Fruit fly (Drosophila melanogaster): Measurements from ENCODE around the gene CG1806.

The CG1806 gene

dm6 chrX:12004395-12004768 is 2.6 kb upstream of the CG1806 start (continued):
- peak; percentile 26 for TF ChIP-seq CG8924 (tag; optimal IDR thresholded peaks at IDR 0.05)
- TF ChIP-seq BtbVII (GFP tag; optimal IDR thresholded peaks at IDR 0.05): peak; percentile 14
- TF ChIP-seq croc (GFP tag; conservative IDR thresholded peaks at IDR 0.05): no peak
- TF ChIP-seq CG6689 (GFP tag; IDR thresholded peaks at IDR 0.05): peak; percentile 11; the same call in 1 of the 2 replicates
- peak; percentile 0 for TF ChIP-seq Fer1 (GFP tag; optimal IDR thresholded peaks at IDR 0.05)
- no peak for TF ChIP-seq ase (GFP tag; IDR thresholded peaks at IDR 0.05)
- TF ChIP-seq CG18262 (tag; optimal IDR thresholded peaks at IDR 0.05): peak; percentile 54
- no peak for TF ChIP-seq ci (GFP tag; IDR thresholded peaks at IDR 0.05)
- TF ChIP-seq CG14441 (GFP tag; IDR thresholded peaks at IDR 0.05): 0 out of 2 replicates have a peak, but pooled peaks have one; percentile 3
- TF ChIP-seq CG12391 (tag; optimal IDR thresholded peaks at IDR 0.05): peak; percentile 9
- TF ChIP-seq grau (tag; optimal IDR thresholded peaks at IDR 0.05): peak; percentile 45
- no peak for TF ChIP-seq sqz (GFP tag; optimal IDR thresholded peaks at IDR 0.05)
- TF ChIP-seq Spps (tag; optimal IDR thresholded peaks at IDR 0.05): no peak
- TF ChIP-seq CG17359 (tag; optimal IDR thresholded peaks at IDR 0.05): peak; percentile 10
- peak in 1 of 2 experiments; percentile 4 for TF ChIP-seq Eip74EF (GFP tag; optimal IDR thresholded peaks at IDR 0.05)
- TF ChIP-seq CG17385 (GFP tag; optimal IDR thresholded peaks at IDR 0.05): peak; percentile 50
- no peak for TF ChIP-seq Blimp-1 (GFP tag; optimal IDR thresholded peaks at IDR 0.05)
- TF ChIP-seq CG14667 (GFP tag; IDR thresholded peaks at IDR 0.05): no peak
- 0 out of 2 replicates have a peak, but pooled peaks have one; percentile 5 for TF ChIP-seq lmd (GFP tag; IDR thresholded peaks at IDR 0.05)
- no peak for TF ChIP-seq pb (GFP tag; optimal IDR thresholded peaks at IDR 0.05)
- TF ChIP-seq Hr51 (GFP tag; optimal IDR thresholded peaks at IDR 0.05): peak in 1 of 2 experiments; percentile 62
- TF ChIP-seq CG8388 (GFP tag; optimal IDR thresholded peaks at IDR 0.05): no peak
- TF ChIP-seq phol (tag; optimal IDR thresholded peaks at IDR 0.05): peak; percentile 53
- no peak for TF ChIP-seq D (optimal IDR thresholded peaks at IDR 0.05)
- peak; percentile 10 for TF ChIP-seq D (GFP tag; optimal IDR thresholded peaks at IDR 0.05)
- TF ChIP-seq Hr78 (GFP tag; optimal IDR thresholded peaks at IDR 0.05): no peak
- peak; percentile 25 for TF ChIP-seq CG9727 (GFP tag; optimal IDR thresholded peaks at IDR 0.05)
- TF ChIP-seq Drgx (GFP tag; IDR thresholded peaks at IDR 0.05): 0 out of 2 replicates have a peak, but pooled peaks have one; percentile 8
- peak; percentile 42 for TF ChIP-seq CG15269 (tag; optimal IDR thresholded peaks at IDR 0.05)
- no peak for TF ChIP-seq CG17328 (GFP tag; IDR thresholded peaks at IDR 0.05)
- TF ChIP-seq CG30403 (GFP tag; optimal IDR thresholded peaks at IDR 0.05): peak; percentile 57
- TF ChIP-seq jigr1 (GFP tag; IDR thresholded peaks at IDR 0.05): 0 out of 3 replicates have a peak, but pooled peaks have one; percentile 3
- TF ChIP-seq Sox100B (GFP tag; optimal IDR thresholded peaks at IDR 0.05): peak; percentile 76
- TF ChIP-seq Nf-YB (GFP tag; optimal IDR thresholded peaks at IDR 0.05): no peak
- peak; percentile 36 for TF ChIP-seq CG10209 (GFP tag; optimal IDR thresholded peaks at IDR 0.05)
- peak in 1 of 2 experiments; percentile 53 for TF ChIP-seq bsh (GFP tag; optimal IDR thresholded peaks at IDR 0.05)
- no peak for TF ChIP-seq Dll (GFP tag; IDR thresholded peaks at IDR 0.05; ENCODE audit: partially characterized antibody)
- TF ChIP-seq Oli (tag; optimal IDR thresholded peaks at IDR 0.05): peak; percentile 58
- no peak for TF ChIP-seq corto (GFP tag; optimal IDR thresholded peaks at IDR 0.05)
- TF ChIP-seq CG4424 (GFP tag; optimal IDR thresholded peaks at IDR 0.05): peak; percentile 0
- peak; percentile 3 for TF ChIP-seq CG13775 (GFP tag; optimal IDR thresholded peaks at IDR 0.05)
- peak; percentile 44 for TF ChIP-seq odd (GFP tag; optimal IDR thresholded peaks at IDR 0.05)
- TF ChIP-seq H15 (GFP tag; IDR thresholded peaks at IDR 0.05): no peak
- TF ChIP-seq CG9437 (GFP tag; optimal IDR thresholded peaks at IDR 0.05): peak; percentile 58
- no peak for TF ChIP-seq MESR4 (GFP tag; optimal IDR thresholded peaks at IDR 0.05)
- TF ChIP-seq CG11723 (GFP tag; optimal IDR thresholded peaks at IDR 0.05): peak; percentile 30
- peak; percentile 67 for TF ChIP-seq CG7556 (GFP tag; optimal IDR thresholded peaks at IDR 0.05)
- peak; percentile 15 for TF ChIP-seq Xbp1 (GFP tag; optimal IDR thresholded peaks at IDR 0.05)
- TF ChIP-seq wek (GFP tag; optimal IDR thresholded peaks at IDR 0.05): no peak
